Worm (Caenorhabditis elegans) whole organism, L3 larva: Measurements from ENCODE around the gene H04D03.2.

ENCODE experiments used
- aly-2 ChIP-seq: fragments of 150-350 bp; optimal IDR thresholded peaks from 2 replicates; lab custom pipeline; 2014; ENCODE audit warnings: missing biosample characterization, missing genetic modification characterization
- ceh-16 ChIP-seq: sonication (generic microtip); optimal IDR thresholded peaks from 2 replicates; lab custom pipeline; 2017; ENCODE audit warnings: missing biosample characterization, missing genetic modification characterization
- fos-1 ChIP-seq: fragments of 150-350 bp; optimal IDR thresholded peaks from 2 replicates; lab custom pipeline; 2014; ENCODE audit warnings: missing biosample characterization, missing genetic modification characterization
- jun-1 ChIP-seq: fragments of 150-350 bp; optimal IDR thresholded peaks from 2 replicates; lab custom pipeline; 2014; ENCODE audit warnings: missing biosample characterization, missing genetic modification reagents, missing genetic modification characterization
- nhr-12 ChIP-seq: fragments of 150-350 bp; optimal IDR thresholded peaks from 2 replicates; lab custom pipeline; 2014; ENCODE audit warnings: missing biosample characterization, missing genetic modification characterization
- nhr-237 ChIP-seq: fragments of 150-350 bp; optimal IDR thresholded peaks from 2 replicates; lab custom pipeline; 2014; ENCODE audit warnings: missing biosample characterization, missing genetic modification characterization
- nhr-25 ChIP-seq: sonication (generic microtip); optimal IDR thresholded peaks from 2 replicates; lab custom pipeline; 2017; ENCODE audit warnings: missing biosample characterization, missing genetic modification characterization
- nhr-28 ChIP-seq: fragments of 150-350 bp; optimal IDR thresholded peaks from 2 replicates; lab custom pipeline; 2014; ENCODE audit warnings: missing biosample characterization, missing genetic modification characterization
- nhr-76 ChIP-seq: fragments of 150-350 bp; sonication (generic microtip); optimal IDR thresholded peaks from 5 replicates; lab custom pipeline; 2014; ENCODE audit warnings: missing biosample characterization, missing genetic modification characterization
- sea-2 ChIP-seq: fragments of 150-350 bp; sonication (generic microtip); optimal IDR thresholded peaks from 4 replicates; lab custom pipeline; 2014; ENCODE audit warnings: missing biosample characterization, missing genetic modification reagents, missing genetic modification characterization
- skn-1 ChIP-seq: fragments of 150-350 bp; optimal IDR thresholded peaks from 2 replicates; lab custom pipeline; 2014; ENCODE audit warnings: missing biosample characterization, missing genetic modification characterization
- unc-39 ChIP-seq: sonication (generic microtip); optimal IDR thresholded peaks from 4 replicates; lab custom pipeline; 2017; ENCODE audit warnings: missing biosample characterization, missing genetic modification characterization
- zag-1 ChIP-seq: fragments of 150-350 bp; optimal IDR thresholded peaks from 2 replicates; lab custom pipeline; 2014; ENCODE audit warnings: missing biosample characterization, missing genetic modification characterization
- ztf-11 ChIP-seq: fragments of 150-350 bp; optimal IDR thresholded peaks from 2 replicates; lab custom pipeline; 2014; ENCODE audit warnings: missing biosample characterization, missing genetic modification characterization

DNA sequence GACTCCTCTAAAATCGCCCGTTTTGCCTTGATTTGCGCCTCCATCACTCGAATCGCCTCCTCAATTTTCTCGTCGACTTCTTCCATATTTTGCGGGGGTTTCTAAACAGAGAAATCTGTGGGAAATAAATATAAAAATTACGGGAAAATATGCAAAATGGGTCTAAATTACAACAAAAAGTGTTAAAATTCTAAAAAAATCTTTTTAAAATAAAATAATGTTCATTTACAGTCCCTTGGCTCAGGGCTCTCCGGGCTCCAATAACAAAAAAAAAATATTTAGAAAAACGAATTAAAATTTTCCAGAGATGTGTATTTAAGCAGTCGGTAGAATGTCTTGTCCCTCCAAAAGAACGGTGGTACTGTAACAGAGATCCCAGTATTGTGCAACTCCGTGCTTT, 18.3 kb downstream of the H04D03.2 start, which contains the start of gene M03C11.6:
- TF ChIP-seq nhr-237 (tag; lab: Kevin White, UChicago) (no peak), nhr-25 (tag; lab: Kevin White, UChicago) (no peak), ceh-16 (tag; lab: Kevin White, UChicago) (no peak), aly-2 (tag; lab: Kevin White, UChicago) (no peak), sea-2 (GFP tag; lab: Kevin White, UChicago) (no peak), nhr-12 (tag; lab: Kevin White, UChicago) (no peak), skn-1 (tag; lab: Kevin White, UChicago) (no peak), zag-1 (tag; lab: Kevin White, UChicago) (no peak), ztf-11 (tag; lab: Kevin White, UChicago) (no peak), unc-39 (tag; lab: Kevin White, UChicago) (no peak), nhr-28 (tag; lab: Kevin White, UChicago) (no peak), fos-1 (tag; lab: Kevin White, UChicago) (no peak), nhr-76 (no peak), jun-1 (tag; lab: Kevin White, UChicago) (no peak)
